Worm (Caenorhabditis elegans): ENCODE measurements around the gene C09B9.85.

- TF ChIP-seq W03F9.2 (tag; optimal IDR thresholded peaks at IDR 0.05) (no peak), him-1 (tag; optimal IDR thresholded peaks at IDR 0.05) (no peak), dao-5 (tag; optimal IDR thresholded peaks at IDR 0.05) (no peak)
These were observed 7.7 kb upstream of the C09B9.85 start, which contains the start of gene C09B9.4 for ce11 chrIV:5033276-5033675.

Measured in whole organism, L4/young adult.